Fruit fly (Drosophila melanogaster): ENCODE measurements around the gene Nhe1.

The Nhe1 gene

dm6 chr2L:114429-114828 is 7.9 kb upstream of the Nhe1 start, which contains the start of gene ND-15:
TSS of gene ND-15 (plus strand) at chr2L:114726.
- TF ChIP-seq Gug (GFP tag; IDR thresholded peaks at IDR 0.05) (no peak), svp (GFP tag) (peak; percentile 21)

dm6 chr2L:110046-110445 is 3.5 kb upstream of the Nhe1 start:
- TF ChIP-seq salr (GFP tag; optimal IDR thresholded peaks at IDR 0.05) (no peak), CG16779 (tag; optimal IDR thresholded peaks at IDR 0.05) (no peak)

- TF ChIP-seq fkh (GFP tag; optimal IDR thresholded peaks at IDR 0.05): peak; percentile 32
- no peak for TF ChIP-seq ss (GFP tag; optimal IDR thresholded peaks at IDR 0.05)
- TF ChIP-seq svp (GFP tag): peak; percentile 68
- TF ChIP-seq CG15336 (GFP tag; IDR thresholded peaks at IDR 0.05): 0 out of 2 replicates have a peak, but pooled peaks have one; percentile 36
- TF ChIP-seq CG1621 (tag; optimal IDR thresholded peaks at IDR 0.05): peak; percentile 85
These were observed 2.7 kb upstream of the Nhe1 start for dm6 chr2L:109098-109799.

dm6 chr2L:107476-108436 is 1.2 kb upstream of the Nhe1 start:
- TF ChIP-seq spab (GFP tag; optimal IDR thresholded peaks at IDR 0.05) (no peak), CG6163 (GFP tag; IDR thresholded peaks at IDR 0.05) (no peak), CG31627 (GFP tag; optimal IDR thresholded peaks at IDR 0.05) (no peak), dsx (GFP tag; optimal IDR thresholded peaks at IDR 0.05; ENCODE audit: poor library complexity, severe bottlenecking) (no peak), esn (GFP tag; optimal IDR thresholded peaks at IDR 0.05) (peak; percentile 6), CG6854 (GFP tag; optimal IDR thresholded peaks at IDR 0.05) (peak; percentile 71), Eip78C (GFP tag) (peak; percentile 47), Sox14 (GFP tag; optimal IDR thresholded peaks at IDR 0.05) (peak; percentile 86)

dm6 chr2L:107032-107431 is 500 bp upstream of the Nhe1 start:
- TF ChIP-seq Hr39 (GFP tag; optimal IDR thresholded peaks at IDR 0.05) (no peak), CG6276 (GFP tag; optimal IDR thresholded peaks at IDR 0.05) (no peak), fd59A (GFP tag; optimal IDR thresholded peaks at IDR 0.05) (no peak), dsx (GFP tag; optimal IDR thresholded peaks at IDR 0.05; ENCODE audit: poor library complexity, severe bottlenecking) (no peak), CG6808 (GFP tag; optimal IDR thresholded peaks at IDR 0.05) (no peak), Smox (GFP tag; optimal IDR thresholded peaks at IDR 0.05) (no peak), CG34406 (GFP tag; optimal IDR thresholded peaks at IDR 0.05) (no peak), CG8319 (GFP tag; optimal IDR thresholded peaks at IDR 0.05) (no peak), Eip75B (GFP tag; optimal IDR thresholded peaks at IDR 0.05) (no peak), Sox15 (GFP tag; optimal IDR thresholded peaks at IDR 0.05) (no peak), CG8119 (GFP tag; IDR thresholded peaks at IDR 0.05) (no peak), Lpt (GFP tag; optimal IDR thresholded peaks at IDR 0.05) (no peak), Sox102F (GFP tag; optimal IDR thresholded peaks at IDR 0.05) (no peak), CG10631 (GFP tag; optimal IDR thresholded peaks at IDR 0.05) (no peak)

All from whole organism, prepupa.